Worm (Caenorhabditis elegans) whole organism, L3 larva: ENCODE results near the gene klf-1.

Source experiments
- aly-2 ChIP-seq: fragments of 150-350 bp; optimal IDR thresholded peaks from 2 replicates; lab custom pipeline; 2014; ENCODE audit warnings: missing biosample characterization, missing genetic modification characterization
- ama-1 ChIP-seq: fragments of 150-350 bp; optimal IDR thresholded peaks from 2 replicates; lab custom pipeline; 2018
- ceh-16 ChIP-seq: sonication (generic microtip); optimal IDR thresholded peaks from 2 replicates; lab custom pipeline; 2017; ENCODE audit warnings: missing biosample characterization, missing genetic modification characterization
- ceh-9 ChIP-seq: sonication (generic microtip); optimal IDR thresholded peaks from 2 replicates; lab custom pipeline; 2018; ENCODE audit warnings: missing biosample characterization, missing genetic modification characterization
- daf-12 ChIP-seq: fragments of 150-350 bp; optimal IDR thresholded peaks from 2 replicates; lab custom pipeline; 2014; ENCODE audit warnings: missing biosample characterization, missing genetic modification reagents, missing genetic modification characterization
- egl-27 ChIP-seq: sonication (generic microtip); optimal IDR thresholded peaks from 4 replicates; lab custom pipeline; 2017; ENCODE audit warnings: missing biosample characterization, missing genetic modification reagents, missing genetic modification characterization
- elt-2 ChIP-seq: sonication (generic microtip); optimal IDR thresholded peaks from 2 replicates; lab custom pipeline; 2016; ENCODE audit warnings: missing genetic modification reagents, mild to moderate bottlenecking, missing genetic modification characterization, missing compliant biosample characterization
- elt-3 ChIP-seq, 3 experiments: fragments of 150-350 bp in 1 of 3; sonication (generic microtip) in 2 of 3; optimal IDR thresholded peaks; 2 replicates in 2 of 3; 4 replicates in 1 of 3; lab custom pipeline; 2014 to 2017; ENCODE audit warnings: missing biosample characterization in 3 of 3, missing genetic modification characterization in 3 of 3
- eor-1 ChIP-seq, 2 experiments: fragments of 150-350 bp; optimal IDR thresholded peaks; 2 replicates each; lab custom pipeline; 2014 to 2018; ENCODE audit warnings: missing biosample characterization in 2 of 2, missing genetic modification characterization in 2 of 2
- fkh-10 ChIP-seq: sonication (generic microtip); optimal IDR thresholded peaks from 2 replicates; lab custom pipeline; 2017; ENCODE audit warnings: missing biosample characterization, missing genetic modification reagents, missing genetic modification characterization
- fkh-2 ChIP-seq: fragments of 150-350 bp; optimal IDR thresholded peaks from 2 replicates; lab custom pipeline; 2014; ENCODE audit warnings: missing biosample characterization, missing genetic modification reagents, missing genetic modification characterization
- fos-1 ChIP-seq: fragments of 150-350 bp; optimal IDR thresholded peaks from 2 replicates; lab custom pipeline; 2014; ENCODE audit warnings: missing biosample characterization, missing genetic modification characterization
- hmg-11 ChIP-seq: sonication (generic microtip); optimal IDR thresholded peaks from 2 replicates; lab custom pipeline; 2016; ENCODE audit warnings: missing genetic modification characterization, missing compliant biosample characterization
- jun-1 ChIP-seq: fragments of 150-350 bp; optimal IDR thresholded peaks from 2 replicates; lab custom pipeline; 2014; ENCODE audit warnings: missing biosample characterization, missing genetic modification reagents, missing genetic modification characterization
- lin-15B ChIP-seq: fragments of 150-350 bp; optimal IDR thresholded peaks from 2 replicates; lab custom pipeline; 2014; ENCODE audit warnings: missing biosample characterization, missing genetic modification characterization
- lsy-12 ChIP-seq: sonication (generic microtip); optimal IDR thresholded peaks from 2 replicates; lab custom pipeline; 2016; ENCODE audit warnings: mild to moderate bottlenecking, missing genetic modification characterization, missing compliant biosample characterization
- mdl-1 ChIP-seq: fragments of 150-350 bp; optimal IDR thresholded peaks from 2 replicates; lab custom pipeline; 2014; ENCODE audit warnings: missing biosample characterization, missing genetic modification characterization
- mml-1 ChIP-seq: fragments of 150-350 bp; sonication (generic microtip); optimal IDR thresholded peaks from 3 replicates; lab custom pipeline; 2014; ENCODE audit warnings: missing biosample characterization, missing genetic modification characterization
- nfya-1 ChIP-seq: sonication (generic microtip); optimal IDR thresholded peaks from 2 replicates; lab custom pipeline; 2017; ENCODE audit warnings: missing genetic modification characterization, mild to moderate bottlenecking, missing compliant biosample characterization, antibody characterized with exemption, moderate library complexity; ENCODE audit not compliant: insufficient read depth
- nhr-11 ChIP-seq: fragments of 150-350 bp; optimal IDR thresholded peaks from 2 replicates; lab custom pipeline; 2014; ENCODE audit warnings: missing biosample characterization, missing genetic modification characterization
- nhr-12 ChIP-seq: fragments of 150-350 bp; optimal IDR thresholded peaks from 2 replicates; lab custom pipeline; 2014; ENCODE audit warnings: missing biosample characterization, missing genetic modification characterization
- nhr-23 ChIP-seq: fragments of 150-350 bp; optimal IDR thresholded peaks from 2 replicates; lab custom pipeline; 2014; ENCODE audit warnings: missing biosample characterization, missing genetic modification reagents, missing genetic modification characterization
- nhr-237 ChIP-seq: fragments of 150-350 bp; optimal IDR thresholded peaks from 2 replicates; lab custom pipeline; 2014; ENCODE audit warnings: missing biosample characterization, missing genetic modification characterization
- nhr-25 ChIP-seq: sonication (generic microtip); optimal IDR thresholded peaks from 2 replicates; lab custom pipeline; 2017; ENCODE audit warnings: missing biosample characterization, missing genetic modification characterization
- nhr-28 ChIP-seq: fragments of 150-350 bp; optimal IDR thresholded peaks from 2 replicates; lab custom pipeline; 2014; ENCODE audit warnings: missing biosample characterization, missing genetic modification characterization
- nhr-43 ChIP-seq: sonication (generic microtip); optimal IDR thresholded peaks from 2 replicates; lab custom pipeline; 2016; ENCODE audit warnings: mild to moderate bottlenecking, missing genetic modification characterization, missing compliant biosample characterization; ENCODE audit not compliant: poor library complexity, severe bottlenecking
- nhr-76 ChIP-seq: fragments of 150-350 bp; sonication (generic microtip); optimal IDR thresholded peaks from 5 replicates; lab custom pipeline; 2014; ENCODE audit warnings: missing biosample characterization, missing genetic modification characterization
- nhr-77 ChIP-seq: fragments of 150-350 bp; optimal IDR thresholded peaks from 2 replicates; lab custom pipeline; 2014; ENCODE audit warnings: missing biosample characterization, missing genetic modification characterization
- pha-4 ChIP-seq: fragments of 150-350 bp; optimal IDR thresholded peaks from 2 replicates; lab custom pipeline; 2014; ENCODE audit warnings: missing biosample characterization, missing genetic modification reagents, missing genetic modification characterization
- pqm-1 ChIP-seq: fragments of 150-350 bp; optimal IDR thresholded peaks from 2 replicates; lab custom pipeline; 2017; ENCODE audit warnings: missing biosample characterization, missing genetic modification characterization, inconsistent platforms
- sea-2 ChIP-seq: fragments of 150-350 bp; sonication (generic microtip); optimal IDR thresholded peaks from 4 replicates; lab custom pipeline; 2014; ENCODE audit warnings: missing biosample characterization, missing genetic modification reagents, missing genetic modification characterization
- skn-1 ChIP-seq: fragments of 150-350 bp; optimal IDR thresholded peaks from 2 replicates; lab custom pipeline; 2014; ENCODE audit warnings: missing biosample characterization, missing genetic modification characterization
- snpc-4 ChIP-seq: fragments of 150-350 bp; optimal IDR thresholded peaks from 2 replicates; lab custom pipeline; 2014; ENCODE audit warnings: missing biosample characterization, missing genetic modification characterization
- ztf-4 ChIP-seq: fragments of 150-350 bp; optimal IDR thresholded peaks from 2 replicates; lab custom pipeline; 2014; ENCODE audit warnings: missing biosample characterization, missing genetic modification characterization

The klf-1 gene

ce11 chrIII:2864669-2865068 lies 9.9 kb upstream of the klf-1 start:
- no peak for TF ChIP-seq aly-2 (tag; lab: Kevin White, UChicago)
- TF ChIP-seq nfya-1 (tag; lab: Kevin White, UChicago), result peak; percentile 93
- TF ChIP-seq fkh-10 (GFP tag; lab: Kevin White, UChicago), result no peak

- TF ChIP-seq mml-1 (tag; lab: Kevin White, UChicago) (no peak), mdl-1 (tag; lab: Kevin White, UChicago) (no peak), skn-1 (tag; lab: Kevin White, UChicago) (no peak), eor-1 (tag; optimal IDR thresholded peaks at IDR 0.05; lab: Kevin White, UChicago) (no peak), pha-4 (no peak), nhr-28 (tag; lab: Kevin White, UChicago) (no peak), daf-12 (no peak), ceh-16 (no peak), nhr-11 (tag; lab: Kevin White, UChicago) (no peak), fkh-2 (tag; lab: Kevin White, UChicago) (no peak), egl-27 (tag; lab: Kevin White, UChicago) (no peak), nhr-25 (no peak), nhr-76 (tag; lab: Kevin White, UChicago) (no peak), nhr-23 (tag; lab: Kevin White, UChicago) (no peak), hmg-11 (no peak), nfya-1 (tag; lab: Kevin White, UChicago) (no peak)
Measured at ce11 chrIII:2866597-2866996, 8.0 kb upstream of the klf-1 start.

ce11 chrIII:2868416-2868815 lies 6.2 kb upstream of the klf-1 start:
- no peak for TF ChIP-seq lin-15B (tag; lab: Kevin White, UChicago)
- TF ChIP-seq pha-4, result no peak
- no peak for TF ChIP-seq ztf-4
- TF ChIP-seq nfya-1 (tag; lab: Kevin White, UChicago), result peak; percentile 56

ce11 chrIII:2869033-2869432 lies 5.6 kb upstream of the klf-1 start:
- TF ChIP-seq nhr-23 (tag; lab: Kevin White, UChicago), result peak; percentile 21
- peak in 1 of 3 experiments; percentile 16 for TF ChIP-seq elt-3 (tag; optimal IDR thresholded peaks at IDR 0.05; lab: Kevin White, UChicago)
- TF ChIP-seq lin-15B (tag; lab: Kevin White, UChicago), result no peak

- TF ChIP-seq pha-4, result peak; percentile 67
- peak; percentile 49 for TF ChIP-seq pqm-1 (tag; lab: Kevin White, UChicago)
- TF ChIP-seq skn-1 (tag; lab: Kevin White, UChicago), result peak; percentile 27
- peak; percentile 69 for TF ChIP-seq elt-2 (tag; lab: Kevin White, UChicago)
- TF ChIP-seq snpc-4 (tag; lab: Kevin White, UChicago), result no peak
- TF ChIP-seq, all 47 proteins: peak for 4
Measured at ce11 chrIII:2869512-2869911, 5.1 kb upstream of the klf-1 start.

ce11 chrIII:2870228-2870627 lies 4.4 kb upstream of the klf-1 start:
- no peak for TF ChIP-seq nhr-77 (tag; lab: Kevin White, UChicago)
- TF ChIP-seq nhr-12 (tag; lab: Kevin White, UChicago), result no peak
- no peak for TF ChIP-seq fos-1 (tag; lab: Kevin White, UChicago)
- TF ChIP-seq ama-1 (lab: Kevin White, UChicago), result no peak
- no peak for TF ChIP-seq ceh-9
- peak; percentile 11 for TF ChIP-seq jun-1 (tag; lab: Kevin White, UChicago)
- TF ChIP-seq sea-2 (GFP tag; lab: Kevin White, UChicago), result no peak
- TF ChIP-seq hmg-11, result no peak
- peak; percentile 86 for TF ChIP-seq pqm-1 (tag; lab: Kevin White, UChicago)
- TF ChIP-seq daf-12, result no peak
- TF ChIP-seq eor-1 (tag; optimal IDR thresholded peaks at IDR 0.05; lab: Kevin White, UChicago), result no peak
- TF ChIP-seq elt-3 (tag; optimal IDR thresholded peaks at IDR 0.05; lab: Kevin White, UChicago), result no peak
- no peak for TF ChIP-seq egl-27 (tag; lab: Kevin White, UChicago)
- TF ChIP-seq pha-4, result peak; percentile 37
- TF ChIP-seq lsy-12 (tag; lab: Kevin White, UChicago), result no peak
- TF ChIP-seq nhr-43 (tag; lab: Kevin White, UChicago), result no peak
- no peak for TF ChIP-seq nhr-23 (tag; lab: Kevin White, UChicago)
- TF ChIP-seq elt-2 (tag; lab: Kevin White, UChicago), result peak; percentile 94
- TF ChIP-seq nhr-237 (tag; lab: Kevin White, UChicago), result no peak
